Worm (Caenorhabditis elegans) whole organism, L1 larva: ENCODE results near the gene lars-1.

ENCODE experiments used
- C34B4.2 ChIP-seq: sonication (generic microtip); optimal IDR thresholded peaks from 2 replicates; lab custom pipeline; 2017; ENCODE audit warnings: mild to moderate bottlenecking, missing genetic modification characterization, missing compliant biosample characterization
- Y116A8C.19 ChIP-seq: sonication (generic microtip); optimal IDR thresholded peaks from 2 replicates; lab custom pipeline; 2016; ENCODE audit warnings: missing compliant biosample characterization, missing genetic modification characterization, borderline replicate concordance
- aha-1 ChIP-seq: fragments of 150-350 bp; optimal IDR thresholded peaks from 2 replicates; lab custom pipeline; 2014; ENCODE audit warnings: missing biosample characterization, missing genetic modification characterization
- blmp-1 ChIP-seq: fragments of 150-350 bp; optimal IDR thresholded peaks from 2 replicates; lab custom pipeline; 2014; ENCODE audit warnings: missing biosample characterization, missing genetic modification characterization
- ceh-63 ChIP-seq: fragments of 200-800 bp; sonication (Bioruptor generic); optimal IDR thresholded peaks from 2 replicates; lab custom pipeline; 2018; ENCODE audit warnings: mild to moderate bottlenecking, missing genetic modification characterization, missing compliant biosample characterization
- ceh-82 ChIP-seq, 3 experiments: fragments of 150-350 bp in 1 of 3; sonication (generic microtip) in 2 of 3; optimal IDR thresholded peaks; 2 replicates each; lab custom pipeline; 2014 to 2017; ENCODE audit warnings: missing biosample characterization in 3 of 3, missing genetic modification characterization in 3 of 3
- ceh-90 ChIP-seq: sonication (generic microtip); optimal IDR thresholded peaks from 2 replicates; lab custom pipeline; 2016; ENCODE audit warnings: missing genetic modification characterization, missing compliant biosample characterization
- dpl-1 ChIP-seq, 3 experiments: fragments of 150-350 bp in 2 of 3; sonication (generic microtip) in 1 of 3; optimal IDR thresholded peaks; 2 replicates each; lab custom pipeline; 2014 to 2017; ENCODE audit warnings: missing biosample characterization in 3 of 3, missing genetic modification characterization in 3 of 3, missing genetic modification reagents in 3 of 3
- dsc-1 ChIP-seq: sonication (generic microtip); optimal IDR thresholded peaks from 2 replicates; lab custom pipeline; 2016; ENCODE audit warnings: mild to moderate bottlenecking, missing genetic modification characterization, missing compliant biosample characterization
- efl-1 ChIP-seq, 4 experiments: fragments of 150-350 bp; optimal IDR thresholded peaks in 3 of 4; peaks in 1 of 4; 1 replicate in 1 of 4; 2 replicates in 3 of 4; lab custom pipeline; 2014; ENCODE audit warnings: missing biosample characterization in 2 of 4, missing genetic modification characterization in 2 of 4, missing genetic modification reagents in 2 of 4
- efl-3 ChIP-seq: fragments of 200-800 bp; sonication (Bioruptor generic); optimal IDR thresholded peaks from 2 replicates; lab custom pipeline; 2018; ENCODE audit warnings: mild to moderate bottlenecking, missing genetic modification characterization, missing compliant biosample characterization
- egl-13 ChIP-seq: sonication (generic microtip); optimal IDR thresholded peaks from 2 replicates; lab custom pipeline; 2016; ENCODE audit warnings: missing genotype, missing genetic modification reagents, missing genetic modification characterization, missing compliant biosample characterization
- egl-27 ChIP-seq, 2 experiments: fragments of 150-350 bp in 1 of 2; sonication (generic microtip); optimal IDR thresholded peaks; 3 replicates each; lab custom pipeline; 2017 to 2018; ENCODE audit warnings: missing biosample characterization in 2 of 2, missing genetic modification characterization in 2 of 2, missing genetic modification reagents in 2 of 2
- elt-3 ChIP-seq, 6 experiments: fragments of 150-350 bp in 1 of 6; sonication (generic microtip); optimal IDR thresholded peaks; 2 replicates each; lab custom pipeline; 2017 to 2018; ENCODE audit warnings: missing biosample characterization in 6 of 6, missing genetic modification characterization in 6 of 6, inconsistent platforms in 1 of 6
- fkh-10 ChIP-seq: sonication (generic microtip); optimal IDR thresholded peaks from 2 replicates; lab custom pipeline; 2017; ENCODE audit warnings: missing biosample characterization, missing genetic modification reagents, missing genetic modification characterization
- fkh-8 ChIP-seq: sonication (generic microtip); optimal IDR thresholded peaks from 2 replicates; lab custom pipeline; 2016; ENCODE audit warnings: mild to moderate bottlenecking, missing genetic modification characterization, missing compliant biosample characterization
- fos-1 ChIP-seq: fragments of 150-350 bp; optimal IDR thresholded peaks from 2 replicates; lab custom pipeline; 2014; ENCODE audit warnings: missing biosample characterization, missing genetic modification characterization
- hlh-17 ChIP-seq: fragments of 200-800 bp; sonication (Bioruptor generic); optimal IDR thresholded peaks from 2 replicates; lab custom pipeline; 2018; ENCODE audit warnings: missing genetic modification characterization, mild to moderate bottlenecking, missing compliant biosample characterization, moderate library complexity, borderline replicate concordance
- hpl-2 ChIP-seq: fragments of 150-350 bp; optimal IDR thresholded peaks from 2 replicates; lab custom pipeline; 2014; ENCODE audit warnings: missing biosample characterization, missing genetic modification reagents, missing genetic modification characterization
- irx-1 ChIP-seq: sonication (generic microtip); optimal IDR thresholded peaks from 2 replicates; lab custom pipeline; 2016; ENCODE audit warnings: missing genetic modification characterization, missing compliant biosample characterization
- isw-1 ChIP-seq: fragments of 200-800 bp; sonication (Bioruptor generic); IDR thresholded peaks from 2 replicates; pipeline ENCODE4 v1.3.6; 2022; ENCODE audit warnings: missing genetic modification characterization, missing compliant biosample characterization
- jun-1 ChIP-seq: fragments of 150-350 bp; optimal IDR thresholded peaks from 2 replicates; lab custom pipeline; 2014; ENCODE audit warnings: missing biosample characterization, missing genetic modification reagents, missing genetic modification characterization
- lin-13 ChIP-seq: fragments of 150-350 bp; optimal IDR thresholded peaks from 2 replicates; lab custom pipeline; 2014; ENCODE audit warnings: missing biosample characterization, missing genetic modification reagents, missing genetic modification characterization
- lin-14 ChIP-seq: fragments of 200-800 bp; sonication (Bioruptor generic); optimal IDR thresholded peaks from 2 replicates; lab custom pipeline; 2018; ENCODE audit warnings: mild to moderate bottlenecking, missing genetic modification characterization, moderate library complexity, missing compliant biosample characterization
- lin-15B ChIP-seq: fragments of 150-350 bp; sonication (generic microtip); optimal IDR thresholded peaks from 3 replicates; lab custom pipeline; 2014; ENCODE audit warnings: missing biosample characterization, missing genetic modification characterization
- lin-35 ChIP-seq, 2 experiments: fragments of 150-350 bp; optimal IDR thresholded peaks; 2 replicates each; lab custom pipeline; 2014; ENCODE audit warnings: missing biosample characterization in 2 of 2, missing genetic modification characterization in 2 of 2, missing genetic modification reagents in 2 of 2
- lin-39 ChIP-seq: fragments of 150-350 bp; optimal IDR thresholded peaks from 2 replicates; lab custom pipeline; 2014; ENCODE audit warnings: missing biosample characterization, missing genetic modification reagents, missing genetic modification characterization
- mab-9 ChIP-seq: fragments of 200-800 bp; sonication (Bioruptor generic); IDR thresholded peaks from 2 replicates; pipeline ENCODE4 v1.3.6; 2022; ENCODE audit warnings: missing genetic modification reagents, missing genetic modification characterization, missing compliant biosample characterization
- mdl-1 ChIP-seq, 2 experiments: fragments of 150-350 bp; optimal IDR thresholded peaks; 2 replicates each; lab custom pipeline; 2014 to 2017; ENCODE audit warnings: missing biosample characterization in 2 of 2, missing genetic modification characterization in 2 of 2, inconsistent platforms in 1 of 2
- mep-1 ChIP-seq: fragments of 150-350 bp; optimal IDR thresholded peaks from 2 replicates; lab custom pipeline; 2014; ENCODE audit warnings: missing biosample characterization, missing genetic modification characterization
- nhr-11 ChIP-seq: fragments of 150-350 bp; optimal IDR thresholded peaks from 2 replicates; lab custom pipeline; 2014; ENCODE audit warnings: missing biosample characterization, missing genetic modification characterization
- nhr-12 ChIP-seq: sonication (generic microtip); optimal IDR thresholded peaks from 2 replicates; lab custom pipeline; 2017; ENCODE audit warnings: missing biosample characterization, missing genetic modification characterization
- nhr-19 ChIP-seq: fragments of 200-800 bp; sonication (Bioruptor generic); conservative IDR thresholded peaks from 2 replicates; pipeline ENCODE4 v1.3.6; 2022; ENCODE audit warnings: missing genetic modification characterization, missing compliant biosample characterization
- nhr-20 ChIP-seq: sonication (generic microtip); optimal IDR thresholded peaks from 2 replicates; lab custom pipeline; 2016; ENCODE audit warnings: mild to moderate bottlenecking, missing genetic modification characterization, missing compliant biosample characterization
- nhr-237 ChIP-seq: fragments of 150-350 bp; optimal IDR thresholded peaks from 2 replicates; lab custom pipeline; 2014; ENCODE audit warnings: missing biosample characterization, missing genetic modification characterization
- nhr-28 ChIP-seq: fragments of 150-350 bp; optimal IDR thresholded peaks from 2 replicates; lab custom pipeline; 2014; ENCODE audit warnings: missing biosample characterization, missing genetic modification characterization
- nhr-84 ChIP-seq: sonication (generic microtip); optimal IDR thresholded peaks from 2 replicates; lab custom pipeline; 2017; ENCODE audit warnings: missing biosample characterization, missing genetic modification characterization
- pag-3 ChIP-seq: sonication (generic microtip); optimal IDR thresholded peaks from 2 replicates; lab custom pipeline; 2017; ENCODE audit warnings: missing genetic modification characterization, mild to moderate bottlenecking, missing compliant biosample characterization, antibody characterized with exemption, borderline replicate concordance; ENCODE audit not compliant: insufficient read depth
- pqm-1 ChIP-seq: sonication (generic microtip); optimal IDR thresholded peaks from 3 replicates; lab custom pipeline; 2017; ENCODE audit warnings: missing biosample characterization, missing genetic modification characterization
- rnt-1 ChIP-seq: sonication (generic microtip); optimal IDR thresholded peaks from 2 replicates; lab custom pipeline; 2016; ENCODE audit warnings: mild to moderate bottlenecking, missing genetic modification characterization, moderate library complexity, missing compliant biosample characterization
- skn-1 ChIP-seq: fragments of 150-350 bp; optimal IDR thresholded peaks from 2 replicates; lab custom pipeline; 2014; ENCODE audit warnings: missing biosample characterization, missing genetic modification characterization
- sox-4 ChIP-seq: sonication (generic microtip); optimal IDR thresholded peaks from 2 replicates; lab custom pipeline; 2016; ENCODE audit warnings: missing genetic modification characterization, missing compliant biosample characterization
- sptf-1 ChIP-seq: fragments of 150-350 bp; optimal IDR thresholded peaks from 2 replicates; lab custom pipeline; 2014; ENCODE audit warnings: missing biosample characterization, missing genetic modification characterization
- sup-37 ChIP-seq: fragments of 200-800 bp; sonication (Bioruptor generic); optimal IDR thresholded peaks from 2 replicates; lab custom pipeline; 2018; ENCODE audit warnings: mild to moderate bottlenecking, missing genetic modification characterization, missing compliant biosample characterization
- tlp-1 ChIP-seq: fragments of 150-350 bp; optimal IDR thresholded peaks from 2 replicates; lab custom pipeline; 2014; ENCODE audit warnings: missing biosample characterization, missing genetic modification characterization
- unc-130 ChIP-seq: fragments of 150-350 bp; optimal IDR thresholded peaks from 2 replicates; lab custom pipeline; 2017; ENCODE audit warnings: missing biosample characterization, missing genetic modification characterization, inconsistent platforms
- unc-30 ChIP-seq: sonication (generic microtip); optimal IDR thresholded peaks from 2 replicates; lab custom pipeline; 2017; ENCODE audit warnings: missing biosample characterization, missing genetic modification characterization
- unc-62 ChIP-seq: fragments of 150-350 bp; optimal IDR thresholded peaks from 2 replicates; lab custom pipeline; 2014; ENCODE audit warnings: missing biosample characterization, missing genetic modification reagents, missing genetic modification characterization
- unc-86 ChIP-seq: sonication (generic microtip); optimal IDR thresholded peaks from 2 replicates; lab custom pipeline; 2016; ENCODE audit warnings: missing genetic modification characterization, missing compliant biosample characterization
- unc-98 ChIP-seq: fragments of 200-800 bp; sonication (Bioruptor generic); IDR thresholded peaks from 2 replicates; pipeline ENCODE4 v1.3.6; 2022; ENCODE audit warnings: missing genetic modification characterization, missing compliant biosample characterization
- zag-1 ChIP-seq: fragments of 150-350 bp; optimal IDR thresholded peaks from 2 replicates; lab custom pipeline; 2014; ENCODE audit warnings: missing biosample characterization, missing genetic modification characterization
- ztf-11 ChIP-seq, 2 experiments: sonication (generic microtip); optimal IDR thresholded peaks; 2 replicates each; lab custom pipeline; 2016 to 2017; ENCODE audit warnings: missing genetic modification characterization in 2 of 2, missing biosample characterization in 1 of 2, missing compliant biosample characterization in 1 of 2

Gene lars-1

DNA sequence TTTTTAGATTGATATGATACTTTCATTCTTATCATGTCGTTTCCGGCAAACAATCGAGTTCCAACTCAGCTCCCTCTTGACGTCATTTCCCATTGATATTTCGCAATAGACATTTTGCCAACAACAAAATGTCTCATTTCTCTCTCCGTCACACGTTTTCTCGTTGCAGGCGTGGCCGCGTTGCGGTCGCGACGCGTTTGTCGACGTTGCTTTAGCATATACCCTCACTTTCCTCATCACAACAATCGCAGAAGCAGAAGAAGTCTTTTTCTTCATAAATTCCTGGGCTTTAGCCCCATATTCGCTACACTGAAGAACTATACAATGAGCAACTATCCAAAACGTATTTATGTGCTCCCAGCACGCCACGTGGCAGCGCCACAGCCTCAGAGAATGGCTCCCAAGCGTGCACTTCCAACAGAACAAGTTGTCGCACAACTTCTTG is 7.1 kb upstream of the lars-1 start, which contains the start of gene xbp-1 (continued):
- no peak for TF ChIP-seq unc-30
- no peak for TF ChIP-seq ceh-63 (GFP tag; lab: Kevin White, UChicago)
- peak; percentile 45 for TF ChIP-seq irx-1 (tag; lab: Kevin White, UChicago)
- no peak for TF ChIP-seq tlp-1
- TF ChIP-seq zag-1 (tag; lab: Kevin White, UChicago): no peak
- peak; percentile 97 for TF ChIP-seq fkh-8 (tag; lab: Kevin White, UChicago)
- TF ChIP-seq sup-37 (GFP tag; lab: Kevin White, UChicago): peak; percentile 49
- TF ChIP-seq efl-1 (optimal IDR thresholded peaks at IDR 0.05; lab: Kevin White, UChicago): peak; percentile 76 to 86
- TF ChIP-seq efl-1 (GFP tag; optimal IDR thresholded peaks at IDR 0.05 in 1 of 2; lab: Kevin White, UChicago): peak; percentile 67 to 95
- peak; percentile 84 for TF ChIP-seq nhr-20 (tag; lab: Kevin White, UChicago)
- TF ChIP-seq dpl-1 (GFP tag; optimal IDR thresholded peaks at IDR 0.05; lab: Kevin White, UChicago): peak; percentile 64 to 73 (median 67)
- peak; percentile 95 for TF ChIP-seq skn-1
- TF ChIP-seq sptf-1: no peak
- peak; percentile 94 for TF ChIP-seq fos-1
- peak in 1 of 2 experiments; percentile 65 for TF ChIP-seq egl-27 (tag; optimal IDR thresholded peaks at IDR 0.05; lab: Kevin White, UChicago)
- TF ChIP-seq nhr-12 (tag; lab: Kevin White, UChicago): no peak
- TF ChIP-seq aha-1 (tag; lab: Kevin White, UChicago): no peak
- TF ChIP-seq nhr-11: peak; percentile 75
- peak; percentile 54 for TF ChIP-seq dsc-1 (tag; lab: Kevin White, UChicago)
- TF ChIP-seq C34B4.2 (tag; lab: Kevin White, UChicago): no peak
- peak; percentile 79 for TF ChIP-seq pqm-1 (tag; lab: Kevin White, UChicago)
- peak; percentile 4 for TF ChIP-seq unc-62 (GFP tag; lab: Kevin White, UChicago)
- 0 out of 2 replicates have a peak, but pooled peaks have one; percentile 31 for TF ChIP-seq unc-98
- no peak for TF ChIP-seq hlh-17 (GFP tag; lab: Kevin White, UChicago)
- no peak for TF ChIP-seq sox-4 (tag; lab: Kevin White, UChicago)
- TF ChIP-seq hpl-2 (GFP tag; lab: Kevin White, UChicago): peak; percentile 88
- TF ChIP-seq lin-35 (GFP tag; optimal IDR thresholded peaks at IDR 0.05; lab: Kevin White, UChicago): peak; percentile 80 to 87
- peak; percentile 82 for TF ChIP-seq blmp-1 (tag; lab: Kevin White, UChicago)
- peak; percentile 91 for TF ChIP-seq mep-1
- TF ChIP-seq mab-9: no peak
- peak; percentile 67 for TF ChIP-seq nhr-19 (GFP tag; lab: Robert Waterston, UW)
- no peak for TF ChIP-seq unc-130 (tag; lab: Kevin White, UChicago)
- peak; percentile 90 for TF ChIP-seq fkh-10
- TF ChIP-seq ztf-11 (tag; optimal IDR thresholded peaks at IDR 0.05; lab: Kevin White, UChicago): peak in 1 of 2 experiments; percentile 31
- peak; percentile 68 for TF ChIP-seq lin-15B (tag; lab: Kevin White, UChicago)
- peak; percentile 89 for TF ChIP-seq rnt-1 (tag; lab: Kevin White, UChicago)
- TF ChIP-seq isw-1 (GFP tag; lab: Robert Waterston, UW): peak; percentile 79
- peak; percentile 86 to 94 (median 88) for TF ChIP-seq ceh-82 (tag; optimal IDR thresholded peaks at IDR 0.05; lab: Kevin White, UChicago)
- TF ChIP-seq pag-3 (tag; lab: Kevin White, UChicago): no peak
- peak; percentile 68 for TF ChIP-seq egl-13 (tag; lab: Kevin White, UChicago)
- peak; percentile 94 for TF ChIP-seq jun-1
- TF ChIP-seq efl-3: no peak
- TF ChIP-seq Y116A8C.19 (tag; lab: Kevin White, UChicago): no peak
- TF ChIP-seq ceh-90 (tag; lab: Kevin White, UChicago): no peak
- no peak for TF ChIP-seq lin-39 (tag; lab: Kevin White, UChicago)
- TF ChIP-seq unc-86 (tag; lab: Kevin White, UChicago): peak; percentile 64
- peak; percentile 83 for TF ChIP-seq lin-13
- TF ChIP-seq lin-14: peak; percentile 97
- peak in 4 of 6 experiments; percentile 25 to 75 (median 64) for TF ChIP-seq elt-3 (tag; optimal IDR thresholded peaks at IDR 0.05; lab: Kevin White, UChicago)
- peak in 1 of 2 experiments; percentile 92 for TF ChIP-seq mdl-1 (tag; optimal IDR thresholded peaks at IDR 0.05; lab: Kevin White, UChicago)
- no peak for TF ChIP-seq nhr-84 (tag; lab: Kevin White, UChicago)
- no peak for TF ChIP-seq nhr-28 (tag; lab: Kevin White, UChicago)
- TF ChIP-seq nhr-237 (tag; lab: Kevin White, UChicago): peak; percentile 85
